Worm (Caenorhabditis elegans) whole organism, L3 larva: Measurements from ENCODE around the gene oac-52.

Experiments used
- R02D3.7 ChIP-seq: fragments of 150-350 bp; optimal IDR thresholded peaks from 2 replicates; lab custom pipeline; 2014; ENCODE audit warnings: missing biosample characterization, missing genetic modification characterization
- ZK546.5 ChIP-seq: sonication (generic microtip); optimal IDR thresholded peaks from 2 replicates; lab custom pipeline; 2017; ENCODE audit warnings: missing biosample characterization, missing genetic modification characterization
- aly-2 ChIP-seq: fragments of 150-350 bp; optimal IDR thresholded peaks from 2 replicates; lab custom pipeline; 2014; ENCODE audit warnings: missing biosample characterization, missing genetic modification characterization
- ama-1 ChIP-seq: fragments of 150-350 bp; optimal IDR thresholded peaks from 2 replicates; lab custom pipeline; 2018
- ceh-16 ChIP-seq: sonication (generic microtip); optimal IDR thresholded peaks from 2 replicates; lab custom pipeline; 2017; ENCODE audit warnings: missing biosample characterization, missing genetic modification characterization
- ceh-28 ChIP-seq: fragments of 150-350 bp; optimal IDR thresholded peaks from 2 replicates; lab custom pipeline; 2014; ENCODE audit warnings: missing biosample characterization, missing genetic modification reagents, missing genetic modification characterization
- ceh-82 ChIP-seq: fragments of 150-350 bp; optimal IDR thresholded peaks from 2 replicates; lab custom pipeline; 2014; ENCODE audit warnings: missing biosample characterization, missing genetic modification characterization
- ceh-9 ChIP-seq: sonication (generic microtip); optimal IDR thresholded peaks from 2 replicates; lab custom pipeline; 2018; ENCODE audit warnings: missing biosample characterization, missing genetic modification characterization
- daf-12 ChIP-seq: fragments of 150-350 bp; optimal IDR thresholded peaks from 2 replicates; lab custom pipeline; 2014; ENCODE audit warnings: missing biosample characterization, missing genetic modification reagents, missing genetic modification characterization
- elt-2 ChIP-seq: sonication (generic microtip); optimal IDR thresholded peaks from 2 replicates; lab custom pipeline; 2016; ENCODE audit warnings: missing genetic modification reagents, mild to moderate bottlenecking, missing genetic modification characterization, missing compliant biosample characterization
- elt-3 ChIP-seq, 3 experiments: fragments of 150-350 bp in 1 of 3; sonication (generic microtip) in 2 of 3; optimal IDR thresholded peaks; 2 replicates in 2 of 3; 4 replicates in 1 of 3; lab custom pipeline; 2014 to 2017; ENCODE audit warnings: missing biosample characterization in 3 of 3, missing genetic modification characterization in 3 of 3
- eor-1 ChIP-seq, 2 experiments: fragments of 150-350 bp; optimal IDR thresholded peaks; 2 replicates each; lab custom pipeline; 2014 to 2018; ENCODE audit warnings: missing biosample characterization in 2 of 2, missing genetic modification characterization in 2 of 2
- fkh-10 ChIP-seq: sonication (generic microtip); optimal IDR thresholded peaks from 2 replicates; lab custom pipeline; 2017; ENCODE audit warnings: missing biosample characterization, missing genetic modification reagents, missing genetic modification characterization
- fos-1 ChIP-seq: fragments of 150-350 bp; optimal IDR thresholded peaks from 2 replicates; lab custom pipeline; 2014; ENCODE audit warnings: missing biosample characterization, missing genetic modification characterization
- hmg-11 ChIP-seq: sonication (generic microtip); optimal IDR thresholded peaks from 2 replicates; lab custom pipeline; 2016; ENCODE audit warnings: missing genetic modification characterization, missing compliant biosample characterization
- jun-1 ChIP-seq: fragments of 150-350 bp; optimal IDR thresholded peaks from 2 replicates; lab custom pipeline; 2014; ENCODE audit warnings: missing biosample characterization, missing genetic modification reagents, missing genetic modification characterization
- lin-15B ChIP-seq: fragments of 150-350 bp; optimal IDR thresholded peaks from 2 replicates; lab custom pipeline; 2014; ENCODE audit warnings: missing biosample characterization, missing genetic modification characterization
- lsy-12 ChIP-seq: sonication (generic microtip); optimal IDR thresholded peaks from 2 replicates; lab custom pipeline; 2016; ENCODE audit warnings: mild to moderate bottlenecking, missing genetic modification characterization, missing compliant biosample characterization
- mdl-1 ChIP-seq: fragments of 150-350 bp; optimal IDR thresholded peaks from 2 replicates; lab custom pipeline; 2014; ENCODE audit warnings: missing biosample characterization, missing genetic modification characterization
- mml-1 ChIP-seq: fragments of 150-350 bp; sonication (generic microtip); optimal IDR thresholded peaks from 3 replicates; lab custom pipeline; 2014; ENCODE audit warnings: missing biosample characterization, missing genetic modification characterization
- nfya-1 ChIP-seq: sonication (generic microtip); optimal IDR thresholded peaks from 2 replicates; lab custom pipeline; 2017; ENCODE audit warnings: missing genetic modification characterization, mild to moderate bottlenecking, missing compliant biosample characterization, antibody characterized with exemption, moderate library complexity; ENCODE audit not compliant: insufficient read depth
- nhr-11 ChIP-seq: fragments of 150-350 bp; optimal IDR thresholded peaks from 2 replicates; lab custom pipeline; 2014; ENCODE audit warnings: missing biosample characterization, missing genetic modification characterization
- nhr-12 ChIP-seq: fragments of 150-350 bp; optimal IDR thresholded peaks from 2 replicates; lab custom pipeline; 2014; ENCODE audit warnings: missing biosample characterization, missing genetic modification characterization
- nhr-25 ChIP-seq: sonication (generic microtip); optimal IDR thresholded peaks from 2 replicates; lab custom pipeline; 2017; ENCODE audit warnings: missing biosample characterization, missing genetic modification characterization
- nhr-28 ChIP-seq: fragments of 150-350 bp; optimal IDR thresholded peaks from 2 replicates; lab custom pipeline; 2014; ENCODE audit warnings: missing biosample characterization, missing genetic modification characterization
- nhr-67 ChIP-seq: fragments of 150-350 bp; optimal IDR thresholded peaks from 2 replicates; lab custom pipeline; 2014; ENCODE audit warnings: missing biosample characterization, missing genetic modification characterization
- nhr-76 ChIP-seq: fragments of 150-350 bp; sonication (generic microtip); optimal IDR thresholded peaks from 5 replicates; lab custom pipeline; 2014; ENCODE audit warnings: missing biosample characterization, missing genetic modification characterization
- nhr-77 ChIP-seq: fragments of 150-350 bp; optimal IDR thresholded peaks from 2 replicates; lab custom pipeline; 2014; ENCODE audit warnings: missing biosample characterization, missing genetic modification characterization
- pha-4 ChIP-seq: fragments of 150-350 bp; optimal IDR thresholded peaks from 2 replicates; lab custom pipeline; 2014; ENCODE audit warnings: missing biosample characterization, missing genetic modification reagents, missing genetic modification characterization
- pqm-1 ChIP-seq: fragments of 150-350 bp; optimal IDR thresholded peaks from 2 replicates; lab custom pipeline; 2017; ENCODE audit warnings: missing biosample characterization, missing genetic modification characterization, inconsistent platforms
- sea-2 ChIP-seq: fragments of 150-350 bp; sonication (generic microtip); optimal IDR thresholded peaks from 4 replicates; lab custom pipeline; 2014; ENCODE audit warnings: missing biosample characterization, missing genetic modification reagents, missing genetic modification characterization
- tbx-2 ChIP-seq: sonication (generic microtip); optimal IDR thresholded peaks from 2 replicates; lab custom pipeline; 2016; ENCODE audit warnings: mild to moderate bottlenecking, missing genetic modification characterization, missing compliant biosample characterization
- ztf-4 ChIP-seq: fragments of 150-350 bp; optimal IDR thresholded peaks from 2 replicates; lab custom pipeline; 2014; ENCODE audit warnings: missing biosample characterization, missing genetic modification characterization

Gene oac-52

DNA sequence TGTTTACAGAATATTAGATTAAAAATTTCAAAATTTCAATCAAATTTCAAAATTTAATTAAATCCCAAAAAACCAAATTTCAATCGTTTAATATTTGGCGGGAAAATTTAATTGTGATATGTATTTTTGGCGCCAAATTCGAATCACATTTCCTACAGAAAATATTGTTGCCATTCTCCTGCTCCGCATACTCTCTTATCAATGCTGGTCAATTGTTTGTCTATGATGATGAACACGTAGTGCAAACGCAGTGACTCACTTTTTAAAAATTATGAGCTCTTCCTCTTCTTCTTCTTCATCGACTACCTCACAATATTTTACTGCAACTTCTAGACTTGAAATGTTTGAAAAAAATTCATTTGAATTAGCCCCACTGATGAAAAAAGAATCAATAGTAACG is 20.0 kb downstream of the oac-52 start, which contains the start of gene trpl-2:
Gene trpl-2, plus strand, starts transcription at position 210 of the 400 bp plus-strand sequence.
- TF ChIP-seq nhr-67 (tag; lab: Kevin White, UChicago): no peak
- no peak for TF ChIP-seq hmg-11 (tag; lab: Kevin White, UChicago)
- TF ChIP-seq elt-2 (tag; lab: Kevin White, UChicago): peak; percentile 22
- no peak for TF ChIP-seq jun-1
- TF ChIP-seq tbx-2 (tag; lab: Kevin White, UChicago): no peak
- no peak for TF ChIP-seq nhr-11 (tag; lab: Kevin White, UChicago)

DNA sequence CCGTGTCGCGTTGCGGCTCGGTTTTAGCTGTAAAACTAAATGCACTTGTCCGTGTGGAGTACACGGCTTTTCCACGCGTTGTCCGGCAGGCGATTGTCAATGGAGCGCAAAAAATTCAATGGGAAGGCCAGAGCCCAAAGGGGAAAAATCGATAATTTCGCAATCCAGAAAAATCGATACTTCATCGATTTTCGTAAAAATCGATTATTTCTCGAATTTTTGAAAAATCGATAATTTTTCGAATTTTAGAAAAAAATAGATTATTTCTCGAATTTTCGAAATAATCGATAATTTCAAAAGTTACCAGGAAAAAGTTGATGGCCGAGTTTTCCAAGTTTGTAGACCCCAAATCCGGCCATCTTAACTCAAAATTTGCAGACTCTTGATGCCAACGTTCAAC is 26.9 kb downstream of the oac-52 start:
- TF ChIP-seq mml-1 (tag; lab: Kevin White, UChicago): no peak
- peak; percentile 92 for TF ChIP-seq ceh-28 (tag; lab: Kevin White, UChicago)
- TF ChIP-seq ceh-16 (tag; lab: Kevin White, UChicago): no peak
- no peak for TF ChIP-seq ceh-9 (tag; lab: Kevin White, UChicago)
- TF ChIP-seq fos-1: no peak

DNA sequence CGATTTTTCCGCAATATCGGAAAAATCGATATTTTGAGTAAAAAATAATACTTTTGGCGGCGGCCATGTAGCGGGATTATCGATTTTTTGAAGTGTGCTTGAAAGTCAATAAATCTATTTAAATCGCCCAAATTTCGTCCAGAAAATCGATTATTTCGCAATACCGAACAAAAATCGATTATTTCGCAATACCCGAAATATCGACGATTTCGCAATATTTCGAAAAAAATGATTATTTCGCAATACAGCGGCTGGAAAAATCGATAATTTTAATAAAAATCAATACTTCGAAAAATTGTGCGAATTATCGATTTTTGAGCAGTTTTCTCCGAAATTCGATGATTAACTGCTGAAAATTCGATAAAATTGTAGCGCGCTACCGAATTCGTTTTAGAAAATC is 28.4 kb downstream of the oac-52 start:
- no peak for TF ChIP-seq hmg-11 (tag; lab: Kevin White, UChicago)
- TF ChIP-seq sea-2: no peak
- no peak for TF ChIP-seq fos-1

DNA sequence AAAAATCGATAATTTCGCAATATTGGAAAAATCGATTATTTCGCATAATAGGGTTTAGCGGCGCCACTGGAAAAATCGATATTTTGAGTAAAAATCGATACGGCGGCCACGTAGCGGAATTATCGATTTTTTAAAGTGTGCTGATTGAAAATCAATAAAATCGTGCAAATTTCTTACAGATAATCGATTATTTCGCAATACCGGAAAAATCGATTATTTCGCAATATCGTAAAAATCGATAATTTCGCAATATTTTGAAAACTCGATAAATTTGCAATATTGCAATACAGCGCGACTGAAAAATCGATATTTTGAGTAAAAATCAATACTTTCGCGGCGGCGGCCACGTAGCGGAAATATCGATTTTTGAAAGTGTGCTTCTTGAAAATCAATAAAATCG is 28.8 kb downstream of the oac-52 start:
- TF ChIP-seq ceh-28 (tag; lab: Kevin White, UChicago) (peak; percentile 96), nhr-28 (tag; lab: Kevin White, UChicago) (no peak), lin-15B (no peak), ztf-4 (tag; lab: Kevin White, UChicago) (no peak), ceh-82 (tag; lab: Kevin White, UChicago) (no peak), fkh-10 (GFP tag; lab: Kevin White, UChicago) (no peak), ceh-16 (tag; lab: Kevin White, UChicago) (no peak)

DNA sequence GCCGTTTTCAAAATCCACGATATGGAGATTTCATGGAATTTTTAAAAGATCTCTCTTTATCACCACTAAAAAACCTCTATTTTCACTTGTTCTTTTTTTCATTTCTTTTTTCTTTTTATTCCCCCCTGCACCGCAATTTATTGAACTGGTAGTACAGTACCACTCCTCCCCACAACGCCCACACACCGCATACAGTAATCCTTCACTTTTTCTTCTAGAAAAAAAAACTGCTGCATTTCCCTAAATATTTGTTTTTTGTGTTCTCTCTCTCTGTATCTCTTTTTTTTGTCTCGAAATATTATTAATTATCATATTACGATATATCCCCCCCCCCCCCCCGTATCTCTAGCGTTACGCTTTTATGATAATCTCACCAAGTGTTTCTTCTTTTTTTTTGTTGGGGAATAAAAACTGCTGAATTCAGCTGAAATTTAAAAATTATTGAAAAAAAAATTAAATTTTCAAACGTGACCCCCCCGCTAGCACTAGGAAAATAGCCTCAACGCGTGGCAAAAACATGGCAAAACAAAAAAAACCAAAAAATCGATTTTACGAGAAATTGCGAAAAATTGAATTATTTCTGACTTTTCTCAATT is 29.5 kb downstream of the oac-52 start, which contains the start of gene Y24D9B.1:
Gene Y24D9B.1, plus strand, starts transcription at position 546 of the 596 bp plus-strand sequence.
- TF ChIP-seq ama-1 (no peak), jun-1 (no peak), R02D3.7 (tag; lab: Kevin White, UChicago) (no peak), nhr-76 (tag; lab: Kevin White, UChicago) (no peak)
- TF ChIP-seq, all 47 proteins: peak for 0

DNA sequence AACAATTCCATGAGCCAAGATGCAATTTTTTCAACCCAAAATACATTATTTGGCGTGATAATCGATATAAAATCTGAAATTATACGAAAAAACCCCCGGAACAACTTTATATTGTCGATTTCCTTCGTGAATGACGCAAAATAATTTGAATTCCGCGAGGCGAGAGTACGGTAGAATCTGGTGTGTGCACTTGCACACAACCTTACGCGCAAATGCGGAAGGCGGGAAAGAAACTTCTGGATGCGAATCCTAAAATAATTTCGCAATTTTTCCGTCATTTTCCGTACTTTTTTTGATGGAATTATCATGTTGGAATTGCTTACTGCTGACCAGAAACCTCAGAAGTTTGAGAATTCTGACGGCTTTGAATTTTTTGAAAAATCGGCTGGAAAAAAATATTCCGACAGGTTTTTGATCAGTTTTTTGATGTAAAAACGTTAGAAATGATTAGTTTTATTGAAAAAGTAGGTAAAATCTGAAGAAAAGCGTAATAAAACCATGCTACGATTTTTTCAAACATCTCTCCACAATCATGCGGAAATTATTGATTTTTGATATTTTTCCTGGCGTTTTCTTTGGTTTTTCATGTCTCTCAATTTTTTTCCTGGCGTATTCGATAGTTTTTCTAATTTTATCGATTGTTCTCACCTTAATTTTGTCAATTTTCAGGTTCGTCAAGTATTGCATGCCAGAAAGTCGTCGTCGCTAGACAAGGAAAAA is 39.0 kb downstream of the oac-52 start, which contains the start of gene set-9:
Gene set-9, plus strand, starts transcription at position 670 of the 720 bp plus-strand sequence.
- TF ChIP-seq mml-1 (tag; lab: Kevin White, UChicago) (no peak), ceh-16 (tag; lab: Kevin White, UChicago) (no peak), elt-3 (tag; optimal IDR thresholded peaks at IDR 0.05; lab: Kevin White, UChicago) (no peak), nfya-1 (no peak), fos-1 (no peak), pqm-1 (tag; lab: Kevin White, UChicago) (no peak), nhr-12 (tag; lab: Kevin White, UChicago) (no peak), lsy-12 (no peak), nhr-77 (tag; lab: Kevin White, UChicago) (no peak)

DNA sequence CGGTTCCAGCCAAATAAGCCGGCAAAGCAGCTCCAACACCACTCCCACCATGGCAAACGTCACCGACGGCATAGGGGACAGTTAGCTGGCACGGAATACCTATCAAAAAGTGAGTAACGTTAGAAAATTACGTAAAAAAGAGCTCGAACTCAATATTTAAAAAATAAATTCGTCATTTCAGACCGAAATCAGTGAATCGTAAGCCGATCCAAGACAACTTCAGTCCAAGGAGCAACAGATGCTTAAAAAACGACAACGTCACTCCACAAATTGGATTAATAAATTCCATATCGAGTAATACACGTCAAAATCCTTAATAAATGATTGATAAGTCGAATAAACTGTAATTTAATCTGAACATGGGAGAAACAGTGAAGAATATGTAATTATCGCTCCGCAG is 40.1 kb downstream of the oac-52 start:
- TF ChIP-seq eor-1 (tag; optimal IDR thresholded peaks at IDR 0.05; lab: Kevin White, UChicago) (no peak), elt-2 (tag; lab: Kevin White, UChicago) (no peak), mdl-1 (tag; lab: Kevin White, UChicago) (no peak), pha-4 (tag; lab: Kevin White, UChicago) (no peak), daf-12 (no peak), nhr-25 (tag; lab: Kevin White, UChicago) (no peak), aly-2 (no peak), nhr-77 (tag; lab: Kevin White, UChicago) (no peak), ceh-28 (tag; lab: Kevin White, UChicago) (no peak), nhr-28 (tag; lab: Kevin White, UChicago) (no peak), elt-3 (tag; optimal IDR thresholded peaks at IDR 0.05; lab: Kevin White, UChicago) (no peak), lsy-12 (no peak), ZK546.5 (tag; lab: Kevin White, UChicago) (no peak)
